Fruit fly (Drosophila melanogaster) whole organism, prepupa: ENCODE results near the gene CG10154.

Source experiments
- Blimp-1 ChIP-seq: fragments of 200-800 bp; sonication (Bioruptor generic); optimal IDR thresholded peaks from 3 replicates; lab custom pipeline; 2017; ENCODE audit warnings: missing biosample characterization, missing genetic modification characterization, mild to moderate bottlenecking, moderate library complexity, missing genetic modification reagents
- CG10631 ChIP-seq: fragments of 200-800 bp; sonication (Bioruptor generic); optimal IDR thresholded peaks from 2 replicates; lab custom pipeline; 2016; ENCODE audit warnings: missing biosample characterization, missing genetic modification characterization
- CG11762 ChIP-seq: fragments of 200-800 bp; sonication (Bioruptor generic); optimal IDR thresholded peaks from 3 replicates; lab custom pipeline; 2016; ENCODE audit warnings: missing biosample characterization, missing genetic modification characterization; ENCODE audit not compliant: insufficient read depth
- CG11902 ChIP-seq: fragments of 200-800 bp; sonication (Bioruptor generic); optimal IDR thresholded peaks from 3 replicates; lab custom pipeline; 2016; ENCODE audit warnings: missing biosample characterization, missing genetic modification characterization
- CG1621 ChIP-seq: fragments of 200-800 bp; sonication (Bioruptor generic); optimal IDR thresholded peaks from 3 replicates; lab custom pipeline; 2018; ENCODE audit warnings: missing biosample characterization, mild to moderate bottlenecking, missing genetic modification characterization
- CG16779 ChIP-seq: fragments of 200-800 bp; sonication (Bioruptor generic); optimal IDR thresholded peaks from 3 replicates; lab custom pipeline; 2017; ENCODE audit warnings: missing biosample characterization, mild to moderate bottlenecking, missing genetic modification characterization
- CG3032 ChIP-seq: fragments of 200-800 bp; optimal IDR thresholded peaks from 2 replicates; lab custom pipeline; 2019; ENCODE audit warnings: missing biosample characterization, mild to moderate bottlenecking, missing genetic modification characterization, moderate library complexity
- CG31627 ChIP-seq: fragments of 200-800 bp; sonication (Bioruptor generic); optimal IDR thresholded peaks from 3 replicates; lab custom pipeline; 2016; ENCODE audit warnings: missing biosample characterization, missing genetic modification characterization
- CG32006 ChIP-seq: fragments of 200-800 bp; sonication (Bioruptor generic); optimal IDR thresholded peaks from 3 replicates; lab custom pipeline; 2017; ENCODE audit warnings: missing biosample characterization, mild to moderate bottlenecking, missing genetic modification characterization
- CG34406 ChIP-seq: fragments of 200-800 bp; sonication (Bioruptor generic); optimal IDR thresholded peaks from 3 replicates; lab custom pipeline; 2016; ENCODE audit warnings: missing biosample characterization, missing genetic modification characterization
- CG3919 ChIP-seq: fragments of 200-800 bp; sonication (Bioruptor generic); optimal IDR thresholded peaks from 3 replicates; lab custom pipeline; 2016; ENCODE audit warnings: missing biosample characterization, missing genetic modification characterization
- CG4318 ChIP-seq: fragments of 200-800 bp; sonication (Bioruptor generic); optimal IDR thresholded peaks from 3 replicates; lab custom pipeline; 2017; ENCODE audit warnings: missing biosample characterization, mild to moderate bottlenecking, missing genetic modification characterization
- CG6163 ChIP-seq: fragments of 200-800 bp; sonication (Bioruptor generic); IDR thresholded peaks from 3 replicates; pipeline ENCODE4 v1.3.6; 2022; ENCODE audit warnings: missing biosample characterization, missing genetic modification characterization
- CG6276 ChIP-seq: fragments of 200-800 bp; sonication (Bioruptor generic); optimal IDR thresholded peaks from 2 replicates; lab custom pipeline; 2017; ENCODE audit warnings: missing biosample characterization, mild to moderate bottlenecking, missing genetic modification characterization
- CG6808 ChIP-seq: fragments of 200-800 bp; sonication (Bioruptor generic); optimal IDR thresholded peaks from 3 replicates; lab custom pipeline; 2017; ENCODE audit warnings: missing biosample characterization, missing genetic modification characterization, mild to moderate bottlenecking, moderate library complexity, missing genetic modification reagents
- CG6854 ChIP-seq: fragments of 200-800 bp; sonication (Bioruptor generic); optimal IDR thresholded peaks from 2 replicates; lab custom pipeline; 2017; ENCODE audit warnings: missing biosample characterization, mild to moderate bottlenecking, missing genetic modification characterization
- CG8119 ChIP-seq: fragments of 200-800 bp; sonication (Bioruptor generic); IDR thresholded peaks from 3 replicates; pipeline ENCODE4 v1.3.6; 2022; ENCODE audit warnings: missing biosample characterization, missing genetic modification characterization
- CG8319 ChIP-seq: fragments of 200-800 bp; sonication (Bioruptor generic); optimal IDR thresholded peaks from 3 replicates; lab custom pipeline; 2016; ENCODE audit warnings: missing biosample characterization, missing genetic modification characterization
- CG8632 ChIP-seq: fragments of 200-800 bp; sonication (Bioruptor generic); optimal IDR thresholded peaks from 3 replicates; lab custom pipeline; 2016; ENCODE audit warnings: missing biosample characterization, missing genetic modification characterization
- CG9139 ChIP-seq: fragments of 200-800 bp; sonication (Bioruptor generic); optimal IDR thresholded peaks from 3 replicates; lab custom pipeline; 2017; ENCODE audit warnings: missing biosample characterization, mild to moderate bottlenecking, missing genetic modification characterization
- Eip75B ChIP-seq: fragments of 200-800 bp; sonication (Bioruptor generic); optimal IDR thresholded peaks from 3 replicates; lab custom pipeline; 2016; ENCODE audit warnings: missing biosample characterization, missing genetic modification characterization
- Eip78C ChIP-seq: fragments of 200-800 bp; sonication (Bioruptor generic); peaks from one replicate; lab custom pipeline; 2016; ENCODE audit warnings: missing biosample characterization, missing genetic modification characterization
- Ets21C ChIP-seq: fragments of 200-800 bp; sonication (Bioruptor generic); optimal IDR thresholded peaks from 3 replicates; lab custom pipeline; 2016; ENCODE audit warnings: missing biosample characterization, missing genetic modification characterization
- Ets96B ChIP-seq: fragments of 200-800 bp; optimal IDR thresholded peaks from 2 replicates; lab custom pipeline; 2019; ENCODE audit warnings: missing biosample characterization, mild to moderate bottlenecking, missing genetic modification characterization, moderate library complexity
- Gug ChIP-seq: fragments of 200-800 bp; sonication (Bioruptor generic); IDR thresholded peaks from 2 replicates; pipeline ENCODE4 v1.3.6; 2022; ENCODE audit warnings: missing biosample characterization, missing genetic modification characterization
- Hr38 ChIP-seq: sonication (Bioruptor generic); optimal IDR thresholded peaks from 2 replicates; lab custom pipeline; 2016; ENCODE audit warnings: missing biosample characterization, missing genetic modification characterization
- Hr39 ChIP-seq: fragments of 200-800 bp; sonication (Bioruptor generic); optimal IDR thresholded peaks from 2 replicates; lab custom pipeline; 2016; ENCODE audit warnings: missing biosample characterization, missing genetic modification characterization
- Lpt ChIP-seq: fragments of 200-800 bp; sonication (Bioruptor generic); optimal IDR thresholded peaks from 3 replicates; lab custom pipeline; 2016; ENCODE audit warnings: missing biosample characterization, missing genetic modification characterization
- Met ChIP-seq: fragments of 200-800 bp; sonication (Bioruptor generic); optimal IDR thresholded peaks from 3 replicates; lab custom pipeline; 2016; ENCODE audit warnings: missing biosample characterization, missing genetic modification characterization
- Smox ChIP-seq: fragments of 200-800 bp; sonication (Bioruptor generic); optimal IDR thresholded peaks from 3 replicates; lab custom pipeline; 2016; ENCODE audit warnings: missing biosample characterization, missing genetic modification characterization
- Sox102F ChIP-seq: fragments of 200-800 bp; sonication (Bioruptor generic); optimal IDR thresholded peaks from 2 replicates; lab custom pipeline; 2016; ENCODE audit warnings: missing biosample characterization, mild to moderate bottlenecking, missing genetic modification characterization
- Sox14 ChIP-seq: fragments of 200-800 bp; sonication (Bioruptor generic); optimal IDR thresholded peaks from 3 replicates; lab custom pipeline; 2016; ENCODE audit warnings: missing biosample characterization, missing genetic modification characterization
- achi ChIP-seq: fragments of 200-800 bp; sonication (Bioruptor generic); optimal IDR thresholded peaks from 3 replicates; lab custom pipeline; 2016; ENCODE audit warnings: missing biosample characterization, missing genetic modification characterization
- acj6 ChIP-seq: fragments of 200-800 bp; sonication (Bioruptor generic); optimal IDR thresholded peaks from 3 replicates; lab custom pipeline; 2016; ENCODE audit warnings: missing biosample characterization, missing genetic modification characterization
- cyc ChIP-seq: fragments of 200-800 bp; sonication (Bioruptor generic); optimal IDR thresholded peaks from 3 replicates; lab custom pipeline; 2016; ENCODE audit warnings: missing biosample characterization, missing genetic modification characterization
- dac ChIP-seq: fragments of 200-800 bp; sonication (Bioruptor generic); optimal IDR thresholded peaks from 2 replicates; lab custom pipeline; 2017; ENCODE audit warnings: missing biosample characterization, mild to moderate bottlenecking, missing genetic modification characterization
- eg ChIP-seq: fragments of 200-800 bp; sonication (Bioruptor generic); IDR thresholded peaks from 3 replicates; pipeline ENCODE4 v1.3.6; 2022; ENCODE audit warnings: missing biosample characterization, missing genetic modification characterization
- fd85E ChIP-seq: fragments of 200-800 bp; sonication (Bioruptor generic); optimal IDR thresholded peaks from 3 replicates; lab custom pipeline; 2016; ENCODE audit warnings: missing biosample characterization, missing genetic modification characterization
- fkh ChIP-seq: fragments of 200-800 bp; sonication (Bioruptor generic); optimal IDR thresholded peaks from 3 replicates; lab custom pipeline; 2017; ENCODE audit warnings: missing biosample characterization, mild to moderate bottlenecking, missing genetic modification characterization, moderate library complexity
- net ChIP-seq: fragments of 200-800 bp; sonication (Bioruptor generic); optimal IDR thresholded peaks from 3 replicates; lab custom pipeline; 2016; ENCODE audit warnings: missing biosample characterization, missing genetic modification characterization
- pdm3 ChIP-seq: fragments of 200-800 bp; sonication (Bioruptor generic); optimal IDR thresholded peaks from 3 replicates; lab custom pipeline; 2016; ENCODE audit warnings: missing biosample characterization, missing genetic modification characterization
- salr ChIP-seq, 2 experiments: fragments of 200-800 bp; sonication (Bioruptor generic); optimal IDR thresholded peaks; 3 replicates each; lab custom pipeline; 2016 to 2018; ENCODE audit warnings: missing biosample characterization in 2 of 2, missing genetic modification characterization in 2 of 2, mild to moderate bottlenecking in 1 of 2
- spab ChIP-seq: fragments of 200-800 bp; sonication (Bioruptor generic); optimal IDR thresholded peaks from 2 replicates; lab custom pipeline; 2017; ENCODE audit warnings: missing biosample characterization, mild to moderate bottlenecking, missing genetic modification characterization, missing genetic modification reagents
- ss ChIP-seq, 2 experiments: fragments of 200-800 bp; sonication (Bioruptor generic); optimal IDR thresholded peaks; 2 replicates in 1 of 2; 3 replicates in 1 of 2; lab custom pipeline; 2017 to 2018; ENCODE audit warnings: mild to moderate bottlenecking in 2 of 2, missing biosample characterization in 2 of 2, missing genetic modification characterization in 2 of 2, moderate library complexity in 1 of 2
- svp ChIP-seq: fragments of 200-800 bp; sonication (Bioruptor generic); peaks from one replicate; lab custom pipeline; 2016; ENCODE audit warnings: missing biosample characterization, missing genetic modification characterization
- topi ChIP-seq: fragments of 200-800 bp; sonication (Bioruptor generic); optimal IDR thresholded peaks from 3 replicates; lab custom pipeline; 2016; ENCODE audit warnings: missing biosample characterization, missing genetic modification characterization
- vri ChIP-seq: fragments of 200-800 bp; sonication (Bioruptor generic); optimal IDR thresholded peaks from 3 replicates; lab custom pipeline; 2016; ENCODE audit warnings: missing biosample characterization, mild to moderate bottlenecking, missing genetic modification characterization

The CG10154 gene

DNA sequence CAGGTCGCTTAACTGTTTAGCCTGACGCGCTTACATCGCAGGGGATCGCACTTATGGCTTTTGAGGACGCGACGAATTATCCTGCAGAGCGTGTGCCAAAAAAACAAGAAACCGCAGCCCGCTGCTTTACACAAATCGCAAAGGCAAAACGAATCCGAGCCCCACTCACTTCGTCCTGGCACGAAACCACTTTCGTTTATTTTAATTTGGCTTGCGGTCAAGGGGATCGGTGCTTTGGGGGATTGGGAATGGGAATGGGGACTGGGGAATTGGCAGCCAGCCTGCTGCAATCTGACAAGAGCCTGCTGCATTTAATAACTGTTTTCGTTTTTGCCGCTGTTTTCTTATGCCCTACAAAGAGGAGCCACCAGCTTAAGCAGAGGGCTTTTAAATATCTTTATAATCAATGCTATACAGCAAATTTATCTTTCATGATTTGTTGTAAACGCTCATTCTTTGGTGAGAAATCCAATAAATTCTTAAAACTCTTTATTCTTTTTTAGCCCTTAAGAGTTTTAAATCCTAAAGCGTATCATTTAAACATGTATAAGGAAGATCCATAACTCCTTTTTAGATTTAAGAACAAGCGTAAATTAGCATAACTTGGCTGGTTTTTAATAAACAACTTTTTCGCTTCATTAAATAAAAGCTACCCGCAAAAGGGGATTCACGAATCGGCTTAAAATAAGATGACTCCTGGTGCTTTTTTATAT, 27.0 kb downstream of the CG10154 start (continued):
- TF ChIP-seq Ets96B (peak; percentile 27), CG11902 (GFP tag; lab: Kevin White, UChicago) (peak; percentile 34), Lpt (GFP tag; lab: Kevin White, UChicago) (no peak), spab (GFP tag; lab: Kevin White, UChicago) (peak; percentile 44), Sox102F (GFP tag; lab: Kevin White, UChicago) (peak; percentile 47), CG4318 (GFP tag; lab: Kevin White, UChicago) (no peak), eg (GFP tag; lab: Robert Waterston, UW) (no peak), CG11762 (GFP tag; lab: Kevin White, UChicago) (no peak), Smox (GFP tag; lab: Kevin White, UChicago) (peak; percentile 67), Gug (GFP tag; lab: Robert Waterston, UW) (no peak), Blimp-1 (GFP tag; lab: Kevin White, UChicago) (peak; percentile 94), ss (GFP tag; optimal IDR thresholded peaks at IDR 0.05; lab: Kevin White, UChicago) (peak; percentile 39 to 66), CG34406 (GFP tag; lab: Kevin White, UChicago) (peak; percentile 41)
- TF ChIP-seq, all 60 proteins: peak for 35

DNA sequence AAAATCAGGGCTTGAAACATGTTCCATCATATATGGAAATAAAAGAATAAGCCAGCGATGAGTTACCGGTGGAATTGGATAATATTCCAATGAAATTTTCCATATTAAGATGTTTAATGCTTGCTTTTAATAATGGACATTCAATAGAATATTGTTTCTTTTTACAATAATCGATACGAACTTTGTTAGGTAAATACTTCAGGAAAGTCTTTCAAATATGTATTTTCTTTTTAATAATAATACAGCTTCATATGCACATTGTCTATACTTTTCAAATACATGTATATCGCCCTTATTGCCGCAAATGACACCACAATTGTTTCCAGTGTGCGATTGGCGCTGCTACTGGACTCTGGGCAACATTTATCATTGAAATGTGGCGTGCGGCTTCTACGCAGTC, 30.1 kb downstream of the CG10154 start:
- TF ChIP-seq Hr39 (GFP tag; lab: Kevin White, UChicago) (peak; percentile 42), vri (GFP tag; lab: Kevin White, UChicago) (no peak), CG1621 (tag; lab: Kevin White, UChicago) (peak; percentile 2), fd85E (GFP tag; lab: Kevin White, UChicago) (no peak), Smox (GFP tag; lab: Kevin White, UChicago) (peak; percentile 35), topi (peak; percentile 36), Ets21C (GFP tag; lab: Kevin White, UChicago) (no peak), CG31627 (GFP tag; lab: Kevin White, UChicago) (peak; percentile 29), cyc (GFP tag; lab: Kevin White, UChicago) (peak; percentile 34), Ets96B (peak; percentile 43), net (GFP tag; lab: Kevin White, UChicago) (peak; percentile 58), spab (GFP tag; lab: Kevin White, UChicago) (peak; percentile 59), CG6163 (GFP tag; lab: Robert Waterston, UW) (0 out of 3 replicates have a peak, but pooled peaks have one; percentile 43), CG4318 (GFP tag; lab: Kevin White, UChicago) (no peak), CG6808 (GFP tag; lab: Kevin White, UChicago) (peak; percentile 62), Sox14 (GFP tag; lab: Kevin White, UChicago) (peak; percentile 49), CG6854 (no peak), CG8632 (peak; percentile 48), achi (GFP tag; lab: Kevin White, UChicago) (peak; percentile 50), Lpt (GFP tag; lab: Kevin White, UChicago) (no peak), CG10631 (GFP tag; lab: Kevin White, UChicago) (peak; percentile 56), pdm3 (GFP tag; lab: Kevin White, UChicago) (peak; percentile 52), acj6 (GFP tag; lab: Kevin White, UChicago) (peak; percentile 46), CG3032 (tag; lab: Kevin White, UChicago) (peak; percentile 58), CG34406 (GFP tag; lab: Kevin White, UChicago) (peak; percentile 54), CG11902 (GFP tag; lab: Kevin White, UChicago) (peak; percentile 17), Met (GFP tag; lab: Kevin White, UChicago) (peak; percentile 50), CG8319 (GFP tag; lab: Kevin White, UChicago) (peak; percentile 36), CG3919 (GFP tag; lab: Kevin White, UChicago) (peak; percentile 68), svp (GFP tag; lab: Kevin White, UChicago) (peak; percentile 77), salr (GFP tag; optimal IDR thresholded peaks at IDR 0.05; lab: Kevin White, UChicago) (peak in 1 of 2 experiments; percentile 57), eg (GFP tag; lab: Robert Waterston, UW) (no peak), dac (GFP tag; lab: Kevin White, UChicago) (no peak), CG32006 (peak; percentile 49), Eip75B (GFP tag; lab: Kevin White, UChicago) (peak; percentile 54), ss (GFP tag; optimal IDR thresholded peaks at IDR 0.05; lab: Kevin White, UChicago) (peak; percentile 34 to 42), CG16779 (tag; lab: Kevin White, UChicago) (no peak), fkh (no peak), CG6276 (GFP tag; lab: Kevin White, UChicago) (no peak), Hr38 (no peak), CG8119 (GFP tag; lab: Robert Waterston, UW) (no peak), Eip78C (peak; percentile 84), CG9139 (GFP tag; lab: Kevin White, UChicago) (peak; percentile 3), Gug (GFP tag; lab: Robert Waterston, UW) (no peak)
